Fruit fly (Drosophila melanogaster): Measurements from ENCODE around the gene Pdp.

Pdp gene

dm6 chrX:7700239-7700793 is 34.1 kb downstream of the Pdp start (continued):
- peak; percentile 95 for TF ChIP-seq ci (GFP tag; IDR thresholded peaks at IDR 0.05)
- peak; percentile 79 for TF ChIP-seq CG17912 (GFP tag; optimal IDR thresholded peaks at IDR 0.05)
- peak; percentile 14 for TF ChIP-seq gfzf (GFP tag; optimal IDR thresholded peaks at IDR 0.05)
- peak; percentile 96 for TF ChIP-seq Gug (GFP tag; IDR thresholded peaks at IDR 0.05)
- TF ChIP-seq oc (tag; optimal IDR thresholded peaks at IDR 0.05), result peak; percentile 86
- peak; percentile 67 for TF ChIP-seq CG14710 (tag; optimal IDR thresholded peaks at IDR 0.05)
- peak; percentile 76 for TF ChIP-seq CG10462 (GFP tag; optimal IDR thresholded peaks at IDR 0.05)
- TF ChIP-seq CG12071 (GFP tag; optimal IDR thresholded peaks at IDR 0.05), result peak; percentile 96
- peak; percentile 70 for TF ChIP-seq ham (GFP tag; IDR thresholded peaks at IDR 0.05)
- peak; percentile 86 for TF ChIP-seq seq (GFP tag; IDR thresholded peaks at IDR 0.05)
- TF ChIP-seq CG7786 (GFP tag; optimal IDR thresholded peaks at IDR 0.05), result peak; percentile 94
- TF ChIP-seq Max (GFP tag; optimal IDR thresholded peaks at IDR 0.05), result peak; percentile 74
- TF ChIP-seq sens-2 (GFP tag; IDR thresholded peaks at IDR 0.05), result peak; percentile 89
- no peak for TF ChIP-seq Tbp (GFP tag; optimal IDR thresholded peaks at IDR 0.05)
- TF ChIP-seq Vsx1 (GFP tag; optimal IDR thresholded peaks at IDR 0.05), result peak; percentile 56
- TF ChIP-seq Rfx (GFP tag; IDR thresholded peaks at IDR 0.05), result peak; percentile 95
- peak; percentile 86 for TF ChIP-seq MBD-R2 (GFP tag; IDR thresholded peaks at IDR 0.05)
- TF ChIP-seq CG34224 (GFP tag; IDR thresholded peaks at IDR 0.05; ENCODE audit: partially characterized antibody), result no peak
- TF ChIP-seq CG10274 (GFP tag; optimal IDR thresholded peaks at IDR 0.05), result peak; percentile 84
- peak; percentile 71 for TF ChIP-seq gro (GFP tag; optimal IDR thresholded peaks at IDR 0.05)
- peak; percentile 92 for TF ChIP-seq CG9609 (GFP tag; optimal IDR thresholded peaks at IDR 0.05)
- peak; percentile 85 for TF ChIP-seq ash1 (GFP tag; optimal IDR thresholded peaks at IDR 0.05)
- TF ChIP-seq HLH54F (GFP tag; optimal IDR thresholded peaks at IDR 0.05), result peak; percentile 95
- TF ChIP-seq al (GFP tag; IDR thresholded peaks at IDR 0.05), result peak; percentile 90
- TF ChIP-seq CG4328 (GFP tag; optimal IDR thresholded peaks at IDR 0.05), result peak; percentile 80
- TF ChIP-seq CG4707 (GFP tag; optimal IDR thresholded peaks at IDR 0.05), result peak; percentile 93
- no peak for TF ChIP-seq yki (optimal IDR thresholded peaks at IDR 0.05)
- no peak for TF ChIP-seq pan (optimal IDR thresholded peaks at IDR 0.05)
- TF ChIP-seq pan (GFP tag; optimal IDR thresholded peaks at IDR 0.05 in 1 of 2, IDR thresholded peaks at IDR 0.05 in 1 of 2), result peak in 1 of 2 experiments; percentile 95
- peak; percentile 85; the same call in 2 of the 3 replicates for TF ChIP-seq C15 (GFP tag; IDR thresholded peaks at IDR 0.05)
- peak; percentile 92 for TF ChIP-seq rib (GFP tag; IDR thresholded peaks at IDR 0.05)
- TF ChIP-seq az2 (GFP tag; optimal IDR thresholded peaks at IDR 0.05), result peak; percentile 93
- TF ChIP-seq knrl (GFP tag; IDR thresholded peaks at IDR 0.05; ENCODE audit: partially characterized antibody), result no peak
- TF ChIP-seq Atf-2 (GFP tag; optimal IDR thresholded peaks at IDR 0.05), result peak; percentile 93

dm6 chrX:7699584-7700238 is 34.7 kb downstream of the Pdp start:
- TF ChIP-seq CG2712 (tag; optimal IDR thresholded peaks at IDR 0.05) (no peak), nom (GFP tag; optimal IDR thresholded peaks at IDR 0.05) (peak; percentile 50), Stat92E (GFP tag; optimal IDR thresholded peaks at IDR 0.05) (no peak)
